Comparison of ENCODE assay signal across 4 fruit fly cellular contexts in the genomic region with DNA sequence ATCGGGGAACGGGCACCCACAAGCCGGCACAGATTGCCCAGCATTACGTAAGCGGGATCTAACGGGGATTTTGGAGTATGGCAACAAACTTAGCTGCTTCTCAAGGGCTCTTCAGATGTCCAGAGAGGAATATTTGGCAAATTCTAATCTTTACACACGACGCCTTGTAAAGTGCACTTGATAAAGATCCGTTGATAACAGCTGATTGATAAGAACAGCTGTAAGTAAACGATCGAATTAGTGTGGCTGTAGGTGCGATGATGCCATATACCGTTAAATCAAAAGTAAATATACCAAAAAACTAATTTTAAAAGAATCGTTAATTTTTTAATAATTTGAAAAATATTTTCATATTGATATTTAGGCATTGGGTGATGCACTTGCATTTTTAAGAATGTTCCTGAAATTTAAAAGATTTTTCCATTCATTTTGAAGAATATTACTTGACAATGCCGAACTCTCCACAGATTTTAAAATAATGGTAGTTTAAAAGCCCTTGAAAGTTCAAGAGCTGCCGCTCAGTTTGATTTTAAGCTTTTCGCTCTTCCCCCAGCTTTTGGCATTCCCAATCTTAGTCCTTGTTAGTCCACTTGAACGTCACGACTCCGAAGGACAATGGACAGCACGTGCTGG.
TF ChIP-seq lines count a peak whose summit lies in the region.

A gene (minus strand): TSS at position 219 of the 633 bp plus-strand sequence.
A gene (plus strand): TSS at position 574 of the 633 bp plus-strand sequence.

- no peak for TF ChIP-seq CTCF in whole organism, embryonic (GFP tag; optimal IDR thresholded peaks at IDR 0.05; lab: Kevin White, UChicago)

TF ChIP-seq in whole organism, adult, 20 proteins besides CTCF, POLR2A, EP300 and RAD21:
- TF ChIP-seq cic (GFP tag; optimal IDR thresholded peaks at IDR 0.05; lab: Kevin White, UChicago) (peak; percentile 19), bab1 (GFP tag; optimal IDR thresholded peaks at IDR 0.05; lab: Kevin White, UChicago) (peak; percentile 60), CG1620 (GFP tag; optimal IDR thresholded peaks at IDR 0.05; lab: Kevin White, UChicago) (no peak), toe (GFP tag; optimal IDR thresholded peaks at IDR 0.05; lab: Kevin White, UChicago) (no peak), CG33017 (tag; optimal IDR thresholded peaks at IDR 0.05; lab: Kevin White, UChicago) (no peak), Clk (GFP tag; optimal IDR thresholded peaks at IDR 0.05; lab: Kevin White, UChicago) (no peak), CG11617 (GFP tag; optimal IDR thresholded peaks at IDR 0.05; lab: Kevin White, UChicago) (no peak), Crg-1 (GFP tag; optimal IDR thresholded peaks at IDR 0.05; lab: Kevin White, UChicago) (no peak), kay (GFP tag; lab: Kevin White, UChicago; ENCODE audit: borderline replicate concordance) (peak; percentile 74), CG12768 (GFP tag; optimal IDR thresholded peaks at IDR 0.05; lab: Kevin White, UChicago) (no peak), ovo (GFP tag; optimal IDR thresholded peaks at IDR 0.05; lab: Kevin White, UChicago) (peak; percentile 79), CG14711 (tag; optimal IDR thresholded peaks at IDR 0.05; lab: Kevin White, UChicago) (no peak), pad (GFP tag; optimal IDR thresholded peaks at IDR 0.05; lab: Kevin White, UChicago) (no peak), CG7101 (tag; optimal IDR thresholded peaks at IDR 0.05; lab: Kevin White, UChicago) (no peak), CG7045 (GFP tag; optimal IDR thresholded peaks at IDR 0.05; lab: Kevin White, UChicago) (no peak)

TF ChIP-seq in whole organism, embryonic, 481 proteins besides CTCF, POLR2A, EP300 and RAD21 (continues in another document):
- TF ChIP-seq CG33213 (GFP tag; optimal IDR thresholded peaks at IDR 0.05; lab: Kevin White, UChicago) (no peak), CG8765 (GFP tag; IDR thresholded peaks at IDR 0.05; lab: Robert Waterston, UW) (no peak), Optix (GFP tag; IDR thresholded peaks at IDR 0.05; lab: Robert Waterston, UW) (no peak), Ptx1 (GFP tag; IDR thresholded peaks at IDR 0.05; lab: Robert Waterston, UW) (no peak), CG7839 (tag; optimal IDR thresholded peaks at IDR 0.05; lab: Kevin White, UChicago) (no peak), CG42726 (GFP tag; IDR thresholded peaks at IDR 0.05; lab: Robert Waterston, UW; ENCODE audit: partially characterized antibody) (no peak), phol (tag; optimal IDR thresholded peaks at IDR 0.05; lab: Kevin White, UChicago) (peak; percentile 21), Asciz (GFP tag; optimal IDR thresholded peaks at IDR 0.05; lab: Kevin White, UChicago) (no peak), gfzf (GFP tag; optimal IDR thresholded peaks at IDR 0.05; lab: Kevin White, UChicago) (peak; percentile 65), usp (GFP tag; optimal IDR thresholded peaks at IDR 0.05; lab: Kevin White, UChicago) (no peak), CG32532 (GFP tag; IDR thresholded peaks at IDR 0.05; lab: Robert Waterston, UW) (no peak), Side (GFP tag; optimal IDR thresholded peaks at IDR 0.05; lab: Kevin White, UChicago) (no peak), Scr (GFP tag; IDR thresholded peaks at IDR 0.05; lab: Robert Waterston, UW; ENCODE audit: partially characterized antibody) (peak; percentile 24; the same call in 1 of the 2 replicates), BEAF-32 (GFP tag; optimal IDR thresholded peaks at IDR 0.05; lab: Kevin White, UChicago) (peak; percentile 7), CG14710 (tag; optimal IDR thresholded peaks at IDR 0.05; lab: Kevin White, UChicago) (peak; percentile 77), slp2 (GFP tag; optimal IDR thresholded peaks at IDR 0.05; lab: Kevin White, UChicago) (no peak), gem (tag; optimal IDR thresholded peaks at IDR 0.05; lab: Kevin White, UChicago) (no peak), nerfin-1 (tag; optimal IDR thresholded peaks at IDR 0.05; lab: Kevin White, UChicago) (no peak), E2f2 (GFP tag; IDR thresholded peaks at IDR 0.05; lab: Robert Waterston, UW) (peak; percentile 59), ase (GFP tag; IDR thresholded peaks at IDR 0.05; lab: Robert Waterston, UW) (no peak), pzg (GFP tag; optimal IDR thresholded peaks at IDR 0.05; lab: Kevin White, UChicago) (peak; percentile 43), chinmo (GFP tag; IDR thresholded peaks at IDR 0.05; lab: Robert Waterston, UW; ENCODE audit: partially characterized antibody) (peak; percentile 68; the same call in 1 of the 4 replicates), wor (GFP tag; IDR thresholded peaks at IDR 0.05; lab: Robert Waterston, UW) (no peak)

TF ChIP-seq in whole organism, prepupa, 60 proteins besides CTCF, POLR2A, EP300 and RAD21:
- TF ChIP-seq pdm3 (GFP tag; optimal IDR thresholded peaks at IDR 0.05; lab: Kevin White, UChicago) (no peak), CG15336 (GFP tag; IDR thresholded peaks at IDR 0.05; lab: Robert Waterston, UW) (no peak), CG1621 (tag; optimal IDR thresholded peaks at IDR 0.05; lab: Kevin White, UChicago) (no peak), vri (GFP tag; optimal IDR thresholded peaks at IDR 0.05; lab: Kevin White, UChicago) (peak; percentile 43), svp (GFP tag; lab: Kevin White, UChicago) (peak; percentile 67)

TF ChIP-seq in whole organism, wandering third instar larva, 38 proteins besides CTCF, POLR2A, EP300 and RAD21:
- TF ChIP-seq GATAd (GFP tag; optimal IDR thresholded peaks at IDR 0.05; lab: Kevin White, UChicago) (peak; percentile 3), HLH106 (tag; optimal IDR thresholded peaks at IDR 0.05; lab: Kevin White, UChicago) (no peak)
